Worm (Caenorhabditis elegans): Measurements from ENCODE around the gene F14F7.7.

The F14F7.7 gene

ce11 chrIII:13030551-13030950 is at the start of gene F14F7.7:
TSS of gene F14F7.7 (plus strand) at chrIII:13030904.
- TF ChIP-seq nhr-12 (tag; optimal IDR thresholded peaks at IDR 0.05) (no peak), unc-62 (GFP tag; optimal IDR thresholded peaks at IDR 0.05) (no peak), tbx-8 (GFP tag; optimal IDR thresholded peaks at IDR 0.05) (no peak), unc-120 (tag; optimal IDR thresholded peaks at IDR 0.05; ENCODE audit: poor library complexity, severe bottlenecking) (no peak), elt-3 (tag; optimal IDR thresholded peaks at IDR 0.05) (no peak), pha-4 (tag; optimal IDR thresholded peaks at IDR 0.05) (no peak), nhr-28 (tag; optimal IDR thresholded peaks at IDR 0.05) (no peak)

ce11 chrIII:12987418-12987817 is 43.3 kb upstream of the F14F7.7 start, which contains the start of gene ZK1010.5:
TSS of gene ZK1010.5 (minus strand) at chrIII:12987518.
- TF ChIP-seq nhr-12 (tag; optimal IDR thresholded peaks at IDR 0.05) (no peak), nhr-76 (tag; optimal IDR thresholded peaks at IDR 0.05) (no peak), unc-62 (GFP tag; optimal IDR thresholded peaks at IDR 0.05) (no peak), ceh-83 (GFP tag; optimal IDR thresholded peaks at IDR 0.05) (no peak), ceh-39 (tag; optimal IDR thresholded peaks at IDR 0.05) (no peak), drap-1 (GFP tag; optimal IDR thresholded peaks at IDR 0.05) (no peak), flh-1 (GFP tag; optimal IDR thresholded peaks at IDR 0.05) (no peak), elt-1 (tag; optimal IDR thresholded peaks at IDR 0.05; ENCODE audit: borderline replicate concordance, insufficient read depth) (no peak), ztf-11 (tag; optimal IDR thresholded peaks at IDR 0.05) (no peak), mab-5 (tag; optimal IDR thresholded peaks at IDR 0.05) (no peak), cnd-1 (tag; optimal IDR thresholded peaks at IDR 0.05) (no peak), pha-4 (tag; optimal IDR thresholded peaks at IDR 0.05) (no peak), blmp-1 (tag; optimal IDR thresholded peaks at IDR 0.05) (no peak), lin-13 (tag; optimal IDR thresholded peaks at IDR 0.05) (no peak), mls-2 (tag; optimal IDR thresholded peaks at IDR 0.05) (no peak), snpc-4 (tag; optimal IDR thresholded peaks at IDR 0.05) (no peak), sem-2 (GFP tag; optimal IDR thresholded peaks at IDR 0.05) (no peak), ceh-43 (GFP tag; optimal IDR thresholded peaks at IDR 0.05) (no peak), ces-1 (GFP tag; optimal IDR thresholded peaks at IDR 0.05) (no peak)

ce11 chrIII:12990997-12991396 is 39.7 kb upstream of the F14F7.7 start, which contains the start of gene ZK1010.12:
TSS of gene ZK1010.12 (plus strand) at chrIII:12991297.
- TF ChIP-seq snpc-4 (tag; optimal IDR thresholded peaks at IDR 0.05) (no peak), lsy-2 (tag; optimal IDR thresholded peaks at IDR 0.05) (no peak)

ce11 chrIII:12993055-12993454 is 37.6 kb upstream of the F14F7.7 start:
- TF ChIP-seq ces-1 (GFP tag; optimal IDR thresholded peaks at IDR 0.05): no peak
- TF ChIP-seq M03D4.4 (tag; optimal IDR thresholded peaks at IDR 0.05): no peak
- TF ChIP-seq drap-1 (GFP tag; optimal IDR thresholded peaks at IDR 0.05): no peak
- TF ChIP-seq ceh-43 (GFP tag; optimal IDR thresholded peaks at IDR 0.05): no peak
- TF ChIP-seq snpc-4 (tag; optimal IDR thresholded peaks at IDR 0.05): no peak
- TF ChIP-seq nhr-2 (tag; optimal IDR thresholded peaks at IDR 0.05): no peak
- no peak for TF ChIP-seq flh-1 (GFP tag; optimal IDR thresholded peaks at IDR 0.05)
- TF ChIP-seq sptf-1 (tag; optimal IDR thresholded peaks at IDR 0.05): no peak
- no peak for TF ChIP-seq ham-2 (GFP tag; optimal IDR thresholded peaks at IDR 0.05)
- TF ChIP-seq nhr-28 (tag; optimal IDR thresholded peaks at IDR 0.05): no peak
- TF ChIP-seq ztf-11 (tag; optimal IDR thresholded peaks at IDR 0.05): no peak
- TF ChIP-seq ceh-39 (tag; optimal IDR thresholded peaks at IDR 0.05): no peak
- TF ChIP-seq lin-32 (GFP tag; optimal IDR thresholded peaks at IDR 0.05): no peak
- no peak for TF ChIP-seq nhr-237 (tag; optimal IDR thresholded peaks at IDR 0.05)
- no peak for TF ChIP-seq unc-120 (tag; optimal IDR thresholded peaks at IDR 0.05; ENCODE audit: poor library complexity, severe bottlenecking)
- TF ChIP-seq hlh-1 (tag; optimal IDR thresholded peaks at IDR 0.05): no peak

- TF ChIP-seq hlh-1 (tag; optimal IDR thresholded peaks at IDR 0.05): no peak
- TF ChIP-seq M03D4.4 (tag; optimal IDR thresholded peaks at IDR 0.05): no peak
- TF ChIP-seq mab-5 (tag; optimal IDR thresholded peaks at IDR 0.05): no peak
- no peak for TF ChIP-seq cnd-1 (tag; optimal IDR thresholded peaks at IDR 0.05)
- no peak for TF ChIP-seq sem-2 (GFP tag; optimal IDR thresholded peaks at IDR 0.05)
- TF ChIP-seq bed-3 (GFP tag; optimal IDR thresholded peaks at IDR 0.05): no peak
- no peak for TF ChIP-seq nhr-237 (tag; optimal IDR thresholded peaks at IDR 0.05)
- TF ChIP-seq lin-13 (tag; optimal IDR thresholded peaks at IDR 0.05): no peak
- TF ChIP-seq tbx-8 (GFP tag; optimal IDR thresholded peaks at IDR 0.05): no peak
- no peak for TF ChIP-seq flh-1 (GFP tag; optimal IDR thresholded peaks at IDR 0.05)
- no peak for TF ChIP-seq zip-8 (tag; optimal IDR thresholded peaks at IDR 0.05)
- no peak for TF ChIP-seq sptf-1 (tag; optimal IDR thresholded peaks at IDR 0.05)
- no peak for TF ChIP-seq unc-120 (tag; optimal IDR thresholded peaks at IDR 0.05; ENCODE audit: poor library complexity, severe bottlenecking)
- no peak for TF ChIP-seq lsy-2 (tag; optimal IDR thresholded peaks at IDR 0.05)
- no peak for TF ChIP-seq ceh-43 (GFP tag; optimal IDR thresholded peaks at IDR 0.05)
- no peak for TF ChIP-seq elt-1 (tag; optimal IDR thresholded peaks at IDR 0.05; ENCODE audit: borderline replicate concordance, insufficient read depth)
- no peak for TF ChIP-seq lin-32 (GFP tag; optimal IDR thresholded peaks at IDR 0.05)
These were observed 37.1 kb upstream of the F14F7.7 start, which contains the start of gene col-97 for ce11 chrIII:12993607-12994006. TSS of gene col-97 (minus strand) at chrIII:12993707.

Data from whole organism, mixed stage, embryonic.